Fruit fly (Drosophila melanogaster): ENCODE results near the gene Prp6.

Prp6 gene

dm6 chr3L:18946956-18947355 is 41.8 kb downstream of the Prp6 start (continued):
- peak; percentile 14 for TF ChIP-seq CG9139 (GFP tag; optimal IDR thresholded peaks at IDR 0.05)
- TF ChIP-seq achi (GFP tag; optimal IDR thresholded peaks at IDR 0.05) = peak; percentile 8
- no peak for TF ChIP-seq pdm3 (GFP tag; optimal IDR thresholded peaks at IDR 0.05)
- no peak for TF ChIP-seq Met (GFP tag; optimal IDR thresholded peaks at IDR 0.05)
- no peak for TF ChIP-seq net (GFP tag; optimal IDR thresholded peaks at IDR 0.05)
- no peak for TF ChIP-seq CG7368 (GFP tag; optimal IDR thresholded peaks at IDR 0.05)
- peak; percentile 20 for TF ChIP-seq CG8319 (GFP tag; optimal IDR thresholded peaks at IDR 0.05)
- no peak for TF ChIP-seq Hr4 (GFP tag; optimal IDR thresholded peaks at IDR 0.05)
- no peak for TF ChIP-seq vri (GFP tag; optimal IDR thresholded peaks at IDR 0.05)
- TF ChIP-seq dsx (GFP tag; optimal IDR thresholded peaks at IDR 0.05; ENCODE audit: poor library complexity, severe bottlenecking) = no peak
- TF ChIP-seq spab (GFP tag; optimal IDR thresholded peaks at IDR 0.05) = no peak
- TF ChIP-seq CG11902 (GFP tag; optimal IDR thresholded peaks at IDR 0.05) = no peak
- TF ChIP-seq CG6163 (GFP tag; IDR thresholded peaks at IDR 0.05) = peak; percentile 55; the same call in 2 of the 3 replicates
- peak; percentile 4 for TF ChIP-seq CG10669 (GFP tag; optimal IDR thresholded peaks at IDR 0.05)
- TF ChIP-seq lz (GFP tag; optimal IDR thresholded peaks at IDR 0.05) = peak; percentile 10
- no peak for TF ChIP-seq topi (GFP tag; optimal IDR thresholded peaks at IDR 0.05)
- no peak for TF ChIP-seq Smox (GFP tag; optimal IDR thresholded peaks at IDR 0.05)
- TF ChIP-seq CG31627 (GFP tag; optimal IDR thresholded peaks at IDR 0.05) = peak; percentile 10
- no peak for TF ChIP-seq CG11762 (GFP tag; optimal IDR thresholded peaks at IDR 0.05; ENCODE audit: insufficient read depth)
- peak; percentile 61 for TF ChIP-seq CG3919 (GFP tag; optimal IDR thresholded peaks at IDR 0.05)
- TF ChIP-seq CG6808 (GFP tag; optimal IDR thresholded peaks at IDR 0.05) = peak; percentile 6
- TF ChIP-seq OdsH (GFP tag; optimal IDR thresholded peaks at IDR 0.05) = peak; percentile 8
- TF ChIP-seq CG6792 (GFP tag; optimal IDR thresholded peaks at IDR 0.05) = no peak
- no peak for TF ChIP-seq Gug (GFP tag; IDR thresholded peaks at IDR 0.05)
- peak; percentile 10 for TF ChIP-seq CG8632 (GFP tag; optimal IDR thresholded peaks at IDR 0.05)
- no peak for TF ChIP-seq svp (GFP tag)
- no peak for TF ChIP-seq CG32006 (GFP tag; optimal IDR thresholded peaks at IDR 0.05)
- no peak for TF ChIP-seq Hr39 (GFP tag; optimal IDR thresholded peaks at IDR 0.05)
- TF ChIP-seq Eip78C (GFP tag) = no peak
- TF ChIP-seq CG6854 (GFP tag; optimal IDR thresholded peaks at IDR 0.05) = no peak
- TF ChIP-seq Blimp-1 (GFP tag; optimal IDR thresholded peaks at IDR 0.05) = no peak
- no peak for TF ChIP-seq CG15336 (GFP tag; IDR thresholded peaks at IDR 0.05)
- no peak for TF ChIP-seq CG16779 (tag; optimal IDR thresholded peaks at IDR 0.05)
- peak; percentile 30 for TF ChIP-seq CG34406 (GFP tag; optimal IDR thresholded peaks at IDR 0.05)
- no peak for TF ChIP-seq CG11294 (GFP tag; IDR thresholded peaks at IDR 0.05)

- TF ChIP-seq dsx (GFP tag; optimal IDR thresholded peaks at IDR 0.05; ENCODE audit: poor library complexity, severe bottlenecking) (no peak), CG6163 (GFP tag; IDR thresholded peaks at IDR 0.05) (0 out of 3 replicates have a peak, but pooled peaks have one; percentile 20)
Observed at dm6 chr3L:18949137-18949536, 44.0 kb downstream of the Prp6 start.

dm6 chr3L:18950359-18950758 is 45.2 kb downstream of the Prp6 start, which contains the start of gene CG6836:
CG6836 (plus strand) TSS chr3L:18950629.
- TF ChIP-seq svp (GFP tag) = no peak
- TF ChIP-seq net (GFP tag; optimal IDR thresholded peaks at IDR 0.05) = no peak
- TF ChIP-seq Sox15 (GFP tag; optimal IDR thresholded peaks at IDR 0.05) = no peak
- TF ChIP-seq fkh (GFP tag; optimal IDR thresholded peaks at IDR 0.05) = peak; percentile 1
- peak; percentile 29 for TF ChIP-seq Eip78C (GFP tag)
- TF ChIP-seq CG6163 (GFP tag; IDR thresholded peaks at IDR 0.05) = peak; percentile 15; the same call in 1 of the 3 replicates
- no peak for TF ChIP-seq Eip75B (GFP tag; optimal IDR thresholded peaks at IDR 0.05)

- peak; percentile 97 for TF ChIP-seq vri (GFP tag; optimal IDR thresholded peaks at IDR 0.05)
- no peak for TF ChIP-seq fkh (GFP tag; optimal IDR thresholded peaks at IDR 0.05)
- TF ChIP-seq CG34406 (GFP tag; optimal IDR thresholded peaks at IDR 0.05) = no peak
- TF ChIP-seq CG1621 (tag; optimal IDR thresholded peaks at IDR 0.05) = peak; percentile 1
- TF ChIP-seq Eip75B (GFP tag; optimal IDR thresholded peaks at IDR 0.05) = peak; percentile 22
Observed at dm6 chr3L:18952399-18952798, 47.2 kb downstream of the Prp6 start.

Data from whole organism, prepupa.